Worm (Caenorhabditis elegans): ENCODE results near the gene cept-1.

- no peak for TF ChIP-seq pqm-1 (tag; optimal IDR thresholded peaks at IDR 0.05)
- TF ChIP-seq fkh-10 (GFP tag; optimal IDR thresholded peaks at IDR 0.05): no peak
- TF ChIP-seq ceh-6 (GFP tag; optimal IDR thresholded peaks at IDR 0.05): no peak
- TF ChIP-seq sdc-2 (tag; optimal IDR thresholded peaks at IDR 0.05): no peak
- TF ChIP-seq ceh-34 (tag; optimal IDR thresholded peaks at IDR 0.05): no peak
- no peak for TF ChIP-seq pax-1 (tag; optimal IDR thresholded peaks at IDR 0.05)
- TF ChIP-seq eyg-1 (tag; optimal IDR thresholded peaks at IDR 0.05): no peak
- no peak for TF ChIP-seq pha-4 (tag; optimal IDR thresholded peaks at IDR 0.05)
- no peak for TF ChIP-seq tbx-7 (tag; optimal IDR thresholded peaks at IDR 0.05)
- peak; percentile 40 for TF ChIP-seq elt-2 (tag; optimal IDR thresholded peaks at IDR 0.05)
- no peak for TF ChIP-seq rnt-1 (tag; optimal IDR thresholded peaks at IDR 0.05)
- TF ChIP-seq odd-2 (tag; optimal IDR thresholded peaks at IDR 0.05): no peak
- TF ChIP-seq syd-9 (tag; optimal IDR thresholded peaks at IDR 0.05): no peak
- no peak for TF ChIP-seq K09A11.1 (tag; optimal IDR thresholded peaks at IDR 0.05; ENCODE audit: insufficient read depth)
Observed at ce11 chrX:12759642-12760041, 2.2 kb upstream of the cept-1 start.
